Fruit fly (Drosophila melanogaster) whole organism: ENCODE data around the gene AP-1mu.

ENCODE experiments used
- CG8478 ChIP-seq: fragments of >200 bp; optimal IDR thresholded peaks from 2 replicates; lab custom pipeline; 2018; ENCODE audit warnings: inconsistent platforms
- pan ChIP-seq: fragments of >200 bp; optimal IDR thresholded peaks from 2 replicates; lab custom pipeline; 2017
- psq ChIP-seq: fragments of >200 bp; optimal IDR thresholded peaks from 2 replicates; lab custom pipeline; 2017

dm6 chr3R:9516400-9516852 lies 42.9 kb downstream of the AP-1mu start:
- TF ChIP-seq psq (lab: Kevin White, UChicago) (no peak), CG8478 (lab: Kevin White, UChicago) (no peak), pan (lab: Kevin White, UChicago) (no peak)
